Fruit fly (Drosophila melanogaster) whole organism: ENCODE measurements around the gene Eig71Ea.

Experiments
- CG8478 ChIP-seq: fragments of >200 bp; optimal IDR thresholded peaks from 2 replicates; lab custom pipeline; 2018; ENCODE audit warnings: inconsistent platforms
- Dll ChIP-seq: fragments of >200 bp; optimal IDR thresholded peaks from 2 replicates; lab custom pipeline; 2017
- EcR ChIP-seq, 2 experiments: fragments of >200 bp; optimal IDR thresholded peaks; 2 replicates each; lab custom pipeline; 2017; ENCODE audit warnings: missing biosample characterization in 2 of 2, missing genetic modification characterization in 2 of 2, missing genetic modification reagents in 2 of 2
- pan ChIP-seq: fragments of >200 bp; optimal IDR thresholded peaks from 2 replicates; lab custom pipeline; 2017
- psq ChIP-seq: fragments of >200 bp; optimal IDR thresholded peaks from 2 replicates; lab custom pipeline; 2017
- usp ChIP-seq: fragments of >200 bp; optimal IDR thresholded peaks from 2 replicates; lab custom pipeline; 2017; ENCODE audit warnings: missing biosample characterization, missing genetic modification characterization, mixed read lengths

Eig71Ea gene

DNA sequence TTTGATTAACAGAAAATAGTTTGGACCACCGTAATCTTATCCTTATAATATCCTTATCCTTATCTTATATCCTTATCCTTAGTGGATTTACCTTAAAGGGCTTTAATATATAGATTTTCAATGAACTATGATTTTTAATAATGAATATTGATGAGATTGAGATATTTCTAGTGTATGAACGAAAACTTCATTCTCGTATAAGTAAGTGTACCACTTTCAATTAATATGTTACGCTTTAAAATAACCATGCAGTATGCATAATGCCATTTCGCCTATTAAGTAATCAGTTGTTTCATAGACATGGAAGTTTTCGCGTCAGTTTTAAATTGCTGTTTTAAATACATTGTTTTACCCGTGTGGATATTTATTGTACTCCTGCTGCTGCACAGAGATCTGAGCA is 30.0 kb upstream of the Eig71Ea start, which contains the start of gene CG7304:
Gene CG7304 (plus strand): TSS at position 301 of the 400 bp plus-strand sequence.
- TF ChIP-seq Dll (no peak), CG8478 (lab: Kevin White, UChicago) (no peak), psq (no peak), usp (no peak), pan (no peak), EcR (GFP tag; optimal IDR thresholded peaks at IDR 0.05; lab: Kevin White, UChicago) (no peak)

DNA sequence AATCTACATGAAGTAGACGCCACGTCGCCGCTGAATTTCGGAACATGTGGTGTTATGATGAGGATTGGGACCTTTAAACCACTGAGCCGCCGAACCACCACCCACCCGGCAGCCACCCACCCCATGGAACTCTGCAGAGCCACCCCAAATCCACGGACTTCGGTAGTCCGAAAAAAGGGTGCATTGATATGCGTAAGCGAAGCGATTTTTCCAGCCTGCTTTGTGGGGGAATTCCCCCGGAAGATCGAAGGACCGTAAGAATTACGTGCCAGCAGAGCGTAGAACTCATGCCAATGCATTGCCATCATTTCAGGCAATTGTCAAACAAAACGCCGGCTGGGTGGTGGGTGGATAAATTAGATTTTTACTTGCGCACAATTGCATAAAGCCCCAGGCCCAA is 28.8 kb upstream of the Eig71Ea start:
- TF ChIP-seq usp = no peak

DNA sequence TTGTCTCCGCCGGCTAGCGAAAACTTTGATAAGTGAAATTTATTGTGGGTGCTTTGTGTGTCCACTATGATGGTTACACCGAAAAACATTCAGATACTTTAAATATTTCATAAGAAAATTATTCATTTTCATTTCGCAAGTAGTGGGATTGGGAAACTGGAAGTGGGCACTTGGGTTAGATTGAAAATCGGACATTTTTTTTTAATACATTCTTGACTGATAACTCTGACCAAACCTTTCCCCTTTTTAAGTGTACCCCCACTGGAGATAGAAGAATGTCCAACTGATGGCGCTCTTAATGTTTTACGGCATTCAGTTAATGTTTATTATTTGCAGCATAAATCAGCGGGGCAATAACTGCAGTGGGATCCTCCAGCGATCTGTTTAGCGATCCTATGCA is 28.2 kb upstream of the Eig71Ea start:
- TF ChIP-seq pan (no peak), psq (no peak), CG8478 (lab: Kevin White, UChicago) (no peak), Dll (no peak), EcR (GFP tag; optimal IDR thresholded peaks at IDR 0.05; lab: Kevin White, UChicago) (no peak), usp (no peak)

DNA sequence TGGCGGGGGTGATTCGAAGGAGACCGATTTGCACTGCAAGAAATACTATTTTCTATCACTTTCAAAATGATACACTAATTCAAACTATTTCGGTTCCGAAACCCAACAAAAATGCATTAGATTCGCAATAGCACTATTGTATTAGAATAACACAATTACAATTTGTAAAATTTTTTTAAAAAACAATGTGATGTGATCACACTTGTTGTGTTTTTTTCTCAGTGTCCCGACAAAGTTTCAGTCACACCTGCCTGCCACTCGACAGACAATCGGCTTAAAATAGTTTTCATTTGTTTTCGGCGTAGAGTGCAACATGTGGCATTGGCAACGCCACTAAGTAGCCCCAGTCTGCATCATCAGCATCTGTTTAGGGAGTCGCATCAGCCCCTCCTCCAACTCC is 25.6 kb upstream of the Eig71Ea start:
- TF ChIP-seq psq (no peak), Dll (no peak), usp (no peak), CG8478 (lab: Kevin White, UChicago) (no peak), pan (no peak), EcR (GFP tag; optimal IDR thresholded peaks at IDR 0.05; lab: Kevin White, UChicago) (no peak)

DNA sequence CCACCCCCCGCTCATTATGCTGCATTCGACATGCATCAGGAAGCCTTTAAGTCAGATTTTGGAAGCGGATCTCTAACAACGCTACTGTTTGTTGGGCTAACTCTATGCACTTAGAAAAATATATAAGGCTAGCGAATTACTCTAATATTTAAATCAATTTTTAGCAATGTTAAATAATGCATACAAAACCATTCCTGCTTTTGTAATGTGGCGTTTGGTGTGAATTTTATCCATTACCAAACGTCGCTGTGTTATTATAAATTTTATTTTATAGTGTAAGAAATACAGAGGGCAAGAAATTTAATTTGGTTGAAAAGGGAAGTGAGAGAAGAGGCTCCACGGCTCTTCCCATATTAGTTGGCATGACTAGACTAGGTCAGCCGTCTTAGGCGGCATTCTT is 23.3 kb upstream of the Eig71Ea start:
- TF ChIP-seq psq = no peak

DNA sequence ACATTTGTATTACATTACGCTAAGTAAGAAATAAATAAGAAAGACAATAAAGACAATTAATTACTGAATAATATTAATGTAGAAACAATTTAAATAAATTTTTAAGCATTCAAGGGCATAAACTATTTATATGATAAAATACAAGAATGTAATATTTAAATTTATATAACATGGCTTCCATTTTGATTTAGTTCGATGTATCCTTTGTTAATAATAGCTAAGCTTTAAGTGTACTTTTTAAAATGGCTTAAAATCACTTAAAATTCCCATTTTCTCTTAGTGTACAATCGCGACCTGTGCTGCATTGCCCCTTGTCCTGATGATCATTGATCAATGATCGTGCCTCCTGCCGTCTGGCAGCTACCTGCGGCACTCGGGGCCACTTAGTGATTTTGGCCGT is 21.0 kb upstream of the Eig71Ea start:
- TF ChIP-seq usp (no peak), Dll (no peak), pan (no peak), CG8478 (lab: Kevin White, UChicago) (no peak), EcR (GFP tag; optimal IDR thresholded peaks at IDR 0.05; lab: Kevin White, UChicago) (no peak), psq (no peak)

DNA sequence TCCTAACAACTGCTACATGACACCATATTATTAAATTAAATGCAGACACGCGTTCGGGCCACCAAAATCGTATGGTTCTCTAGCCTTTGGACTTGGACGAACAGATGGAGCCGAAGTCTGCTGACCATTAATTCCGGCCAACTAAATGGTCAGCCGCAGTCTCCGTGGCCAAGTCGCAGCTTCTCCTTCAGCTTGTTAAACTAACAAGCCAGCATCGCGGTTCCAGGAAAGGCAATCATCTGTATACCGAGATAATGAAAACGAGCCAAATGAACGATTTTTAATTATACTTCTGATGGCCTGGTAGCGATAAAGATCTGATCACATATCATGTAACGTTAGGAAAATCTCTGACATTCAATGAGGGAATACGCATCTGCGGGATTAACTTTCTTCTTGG is 20.5 kb upstream of the Eig71Ea start:
- TF ChIP-seq psq (no peak), Dll (no peak), usp (no peak), pan (no peak), CG8478 (lab: Kevin White, UChicago) (no peak), EcR (GFP tag; optimal IDR thresholded peaks at IDR 0.05; lab: Kevin White, UChicago) (no peak)

DNA sequence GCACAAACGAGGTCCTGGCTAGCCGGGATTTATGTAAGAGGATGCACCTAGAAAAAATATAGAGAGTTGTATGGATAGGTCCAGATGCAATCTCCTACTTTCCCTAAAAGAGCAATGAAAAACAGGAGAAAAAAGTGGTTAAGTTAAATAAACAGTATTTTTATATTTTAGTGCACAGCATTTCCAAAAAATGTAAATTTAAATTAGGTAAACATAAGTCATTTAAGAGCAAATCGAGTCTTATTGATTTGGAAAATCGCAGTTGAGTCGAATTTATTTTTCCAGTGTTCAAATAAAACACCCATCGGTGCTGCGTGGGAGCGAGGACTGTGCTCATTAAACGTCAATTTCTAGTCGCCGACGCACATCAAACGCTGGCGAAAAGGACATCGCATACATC is 16.3 kb upstream of the Eig71Ea start:
- no peak for TF ChIP-seq CG8478 (lab: Kevin White, UChicago)
- TF ChIP-seq usp = no peak
- no peak for TF ChIP-seq EcR (GFP tag; optimal IDR thresholded peaks at IDR 0.05; lab: Kevin White, UChicago)

DNA sequence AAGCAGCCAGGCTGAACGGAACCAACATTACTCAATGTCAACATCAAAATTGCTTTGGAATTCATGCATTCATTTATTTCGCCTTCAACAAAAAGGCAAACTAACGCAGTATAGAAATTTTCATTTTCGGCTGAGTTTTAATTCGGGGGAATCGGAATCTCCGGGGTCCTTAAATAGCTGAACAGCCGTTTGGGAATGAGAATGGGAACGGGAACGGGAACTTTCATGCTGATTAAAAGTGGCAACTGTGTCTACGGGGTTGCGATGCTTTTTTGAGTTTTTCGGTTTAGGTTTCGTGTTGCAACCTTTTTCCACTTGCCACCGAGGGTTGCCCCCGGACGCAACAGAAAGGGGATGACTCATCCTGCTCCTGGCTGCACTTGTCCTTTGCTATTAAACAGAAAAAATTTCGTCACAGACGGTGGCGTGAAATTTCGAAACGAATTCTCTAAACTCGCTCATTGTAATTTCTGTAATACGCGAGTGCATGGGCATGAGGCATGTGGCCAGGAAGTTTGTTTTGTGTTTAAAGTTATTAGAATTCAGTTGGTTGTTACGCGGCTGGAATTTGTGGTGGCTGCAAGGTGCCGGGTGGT is 14.8 kb upstream of the Eig71Ea start:
- TF ChIP-seq CG8478 (lab: Kevin White, UChicago) (no peak), Dll (no peak), psq (no peak), usp (no peak), EcR (GFP tag; optimal IDR thresholded peaks at IDR 0.05; lab: Kevin White, UChicago) (no peak), pan (no peak)

DNA sequence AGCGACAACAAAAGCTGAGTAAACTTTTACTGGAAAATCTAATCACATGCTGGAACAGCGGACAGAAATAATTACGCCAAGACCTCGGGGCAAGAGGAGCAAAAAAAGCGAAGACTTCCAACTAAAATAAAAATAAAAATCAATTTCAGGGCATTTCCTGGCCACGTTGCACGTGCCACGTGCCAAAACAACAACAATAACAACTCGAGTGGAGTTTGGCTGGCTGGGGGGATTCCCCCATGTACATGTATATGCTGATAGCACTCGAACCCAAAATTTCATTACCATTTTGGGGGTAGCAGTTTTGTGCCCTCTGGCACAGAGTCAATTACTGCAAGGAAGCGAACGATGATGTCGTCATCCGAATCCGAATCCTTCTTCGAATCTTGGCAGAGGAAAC is 13.0 kb upstream of the Eig71Ea start:
- TF ChIP-seq pan (no peak), CG8478 (lab: Kevin White, UChicago) (no peak), Dll (no peak), usp (no peak), psq (no peak), EcR (GFP tag; optimal IDR thresholded peaks at IDR 0.05; lab: Kevin White, UChicago) (no peak)

DNA sequence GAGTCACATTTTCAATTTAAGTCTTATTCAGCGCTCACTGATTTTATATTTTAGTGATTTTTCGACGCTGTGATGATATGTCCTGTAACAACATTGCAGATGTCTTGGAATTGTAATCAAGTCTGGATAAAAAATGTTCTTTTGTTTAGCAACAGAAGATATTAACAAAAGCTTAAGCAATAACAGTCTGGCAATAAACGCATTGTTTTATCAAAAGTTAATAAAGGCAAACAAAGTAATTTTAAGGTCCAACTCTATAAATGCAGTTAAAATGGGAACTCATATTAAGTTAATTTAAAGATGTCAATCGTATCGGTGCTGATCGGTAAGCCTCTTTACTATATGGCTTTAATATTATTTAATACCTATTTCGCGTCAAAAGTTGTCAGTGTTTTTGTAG is 12.1 kb upstream of the Eig71Ea start, which contains the start of gene CG43082:
Gene CG43082 (plus strand): TSS at position 301 of the 400 bp plus-strand sequence.
- TF ChIP-seq usp = no peak
- TF ChIP-seq EcR (GFP tag; optimal IDR thresholded peaks at IDR 0.05; lab: Kevin White, UChicago) = no peak
- no peak for TF ChIP-seq pan
- no peak for TF ChIP-seq psq
- TF ChIP-seq Dll = no peak
- no peak for TF ChIP-seq CG8478 (lab: Kevin White, UChicago)

DNA sequence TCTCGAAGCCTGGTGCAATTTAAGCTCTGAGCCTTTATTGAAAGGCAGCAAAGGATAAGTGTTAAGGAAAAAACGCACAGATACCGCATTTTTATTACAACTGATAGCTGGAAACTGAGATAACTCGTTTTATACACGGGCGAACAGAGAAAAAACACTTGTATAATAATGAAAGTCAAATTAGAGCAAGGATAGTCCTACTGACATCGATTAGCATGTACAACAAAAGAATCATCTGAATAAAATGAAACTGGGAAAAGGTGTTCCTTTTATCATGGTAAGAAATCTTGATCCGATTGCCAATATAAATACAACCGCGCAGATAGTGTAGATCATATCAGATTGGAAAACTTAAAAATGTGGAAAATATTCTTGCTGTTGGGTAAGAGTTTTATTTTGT is 11.5 kb upstream of the Eig71Ea start, which contains the start of the genes Eig71Ej and Eig71Ek:
Gene Eig71Ej (minus strand): TSS at position 101 of the 400 bp plus-strand sequence.
Gene Eig71Ek (plus strand): TSS at position 334 of the 400 bp plus-strand sequence.
- TF ChIP-seq Dll (no peak), EcR (GFP tag; optimal IDR thresholded peaks at IDR 0.05; lab: Kevin White, UChicago) (no peak), pan (no peak), psq (no peak), usp (no peak)

DNA sequence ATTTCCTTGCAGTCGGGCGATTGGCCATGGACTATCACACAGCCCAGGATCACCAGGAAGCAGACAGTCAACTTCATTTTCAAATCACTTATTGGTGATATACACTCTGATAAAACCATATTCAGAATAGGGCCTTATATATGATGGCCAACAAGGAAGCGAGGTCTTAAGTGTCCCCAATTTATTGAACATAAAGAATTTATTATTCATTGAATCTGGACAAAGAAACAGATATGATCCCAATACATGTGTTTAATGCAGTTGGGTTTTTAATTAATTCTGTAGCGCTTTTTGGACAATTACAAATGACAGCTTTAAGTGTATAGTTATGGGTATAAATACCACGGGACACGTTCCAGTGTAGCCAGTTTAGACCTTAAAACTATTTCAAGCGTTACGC is 9.9 kb upstream of the Eig71Ea start, which contains the start of the genes Eig71Eh and Eig71Ei:
Gene Eig71Eh (minus strand): TSS at position 101 of the 400 bp plus-strand sequence.
Gene Eig71Ei (plus strand): TSS at position 367 of the 400 bp plus-strand sequence.
- no peak for TF ChIP-seq psq
- TF ChIP-seq EcR (GFP tag; optimal IDR thresholded peaks at IDR 0.05; lab: Kevin White, UChicago) = no peak
- TF ChIP-seq Dll = no peak
- no peak for TF ChIP-seq CG8478 (lab: Kevin White, UChicago)
- no peak for TF ChIP-seq usp
- TF ChIP-seq pan = no peak

DNA sequence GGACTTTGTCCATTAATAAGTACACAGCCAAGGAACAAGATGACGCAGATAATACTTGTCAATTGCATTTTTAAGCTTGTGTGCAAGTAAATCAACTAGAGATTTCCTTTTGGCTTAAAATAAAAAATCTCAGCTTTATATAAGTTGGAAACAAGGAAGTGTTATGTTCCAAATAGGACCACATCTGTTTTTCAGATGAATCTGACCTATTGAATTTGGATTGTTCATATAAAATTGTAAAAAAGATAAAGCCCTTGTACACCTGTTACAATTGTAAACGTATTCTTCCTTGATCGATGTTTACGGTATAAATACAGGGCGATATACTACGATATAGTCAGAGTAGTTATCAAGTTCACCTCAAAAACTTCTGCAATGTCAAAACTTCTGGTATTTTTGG is 7.8 kb upstream of the Eig71Ea start, which contains the start of the genes Eig71Ef and Eig71Eg:
Gene Eig71Ef (minus strand): TSS at position 101 of the 400 bp plus-strand sequence.
Gene Eig71Eg (plus strand): TSS at position 339 of the 400 bp plus-strand sequence.
- TF ChIP-seq usp (no peak), CG8478 (lab: Kevin White, UChicago) (no peak), EcR (GFP tag; optimal IDR thresholded peaks at IDR 0.05; lab: Kevin White, UChicago) (no peak), psq (no peak), pan (no peak), Dll (no peak)
